Fruit fly (Drosophila melanogaster) whole organism, wandering third instar larva: Measurements from ENCODE around the gene CG10907.
A peak's percentile ranks its signal among the peaks of the same experiment; 100 is the strongest.

ENCODE experiments used
- Abd-B ChIP-seq: fragments of >200 bp; optimal IDR thresholded peaks from 2 replicates; lab custom pipeline; 2017; ENCODE audit warnings: missing biosample characterization, missing genetic modification characterization
- CG32264 ChIP-seq: fragments of 200-800 bp; sonication (Bioruptor generic); optimal IDR thresholded peaks from 2 replicates; lab custom pipeline; 2016; ENCODE audit warnings: missing biosample characterization, missing genetic modification characterization
- CG9705 ChIP-seq: fragments of 200-800 bp; sonication (Bioruptor generic); optimal IDR thresholded peaks from 2 replicates; lab custom pipeline; 2018; ENCODE audit warnings: missing biosample characterization, mild to moderate bottlenecking, missing genetic modification characterization
- CrebA ChIP-seq: fragments of 200-800 bp; sonication (Bioruptor generic); optimal IDR thresholded peaks from 2 replicates; lab custom pipeline; 2016; ENCODE audit warnings: missing biosample characterization, mild to moderate bottlenecking, missing genetic modification characterization, borderline replicate concordance
- Dif ChIP-seq: fragments of 200-275, 200-300 bp; sonication (Bioruptor generic); optimal IDR thresholded peaks from 2 replicates; lab custom pipeline; 2018; ENCODE audit warnings: missing biosample characterization, missing genetic modification characterization; ENCODE audit not compliant: partially characterized antibody
- GATAd ChIP-seq: sonication (Bioruptor generic); optimal IDR thresholded peaks from 2 replicates; lab custom pipeline; 2016; ENCODE audit warnings: missing biosample characterization, missing genetic modification characterization
- HLH106 ChIP-seq: fragments of 200-800 bp; optimal IDR thresholded peaks from 3 replicates; lab custom pipeline; 2019; ENCODE audit warnings: missing biosample characterization, mild to moderate bottlenecking, missing genetic modification characterization, moderate library complexity
- Hnf4 ChIP-seq: fragments of 200-800 bp; sonication (Bioruptor generic); optimal IDR thresholded peaks from 2 replicates; lab custom pipeline; 2016; ENCODE audit warnings: missing biosample characterization, mild to moderate bottlenecking, missing genetic modification characterization
- Hr78 ChIP-seq: fragments of >200 bp; optimal IDR thresholded peaks from 2 replicates; lab custom pipeline; 2017; ENCODE audit warnings: missing biosample characterization, missing genetic modification characterization
- Hr83 ChIP-seq: fragments of 200-300 bp; sonication (Bioruptor generic); optimal IDR thresholded peaks from 2 replicates; lab custom pipeline; 2016; ENCODE audit warnings: missing biosample characterization, mild to moderate bottlenecking, missing genetic modification characterization, moderate library complexity; ENCODE audit not compliant: poor library complexity, severe bottlenecking
- Jra ChIP-seq: sonication (Bioruptor generic); optimal IDR thresholded peaks from 2 replicates; lab custom pipeline; 2016; ENCODE audit warnings: missing biosample characterization, missing genetic modification characterization
- Mio ChIP-seq: sonication (Bioruptor generic); optimal IDR thresholded peaks from 2 replicates; lab custom pipeline; 2016; ENCODE audit warnings: missing biosample characterization, missing genetic modification characterization
- Myc ChIP-seq: fragments of >200 bp; optimal IDR thresholded peaks from 2 replicates; lab custom pipeline; 2017
- N ChIP-seq: fragments of >200 bp; optimal IDR thresholded peaks from 2 replicates; lab custom pipeline; 2018; ENCODE audit warnings: missing biosample characterization, missing external identifiers, missing genetic modification characterization
- OdsH ChIP-seq: fragments of 200-800 bp; sonication (Bioruptor generic); optimal IDR thresholded peaks from 2 replicates; lab custom pipeline; 2016; ENCODE audit warnings: missing biosample characterization, mild to moderate bottlenecking, missing genetic modification characterization
- Sp1 ChIP-seq: fragments of 200-800 bp; sonication (Bioruptor generic); optimal IDR thresholded peaks from 3 replicates; lab custom pipeline; 2019; ENCODE audit warnings: missing biosample characterization, mild to moderate bottlenecking, missing genetic modification characterization, moderate library complexity
- Vsx2 ChIP-seq: fragments of 200-300, 225-300 bp; sonication (Bioruptor generic); optimal IDR thresholded peaks from 2 replicates; lab custom pipeline; 2018; ENCODE audit warnings: missing biosample characterization, missing genetic modification characterization; ENCODE audit not compliant: partially characterized antibody
- br ChIP-seq: fragments of 200-800 bp; sonication (Bioruptor generic); optimal IDR thresholded peaks from 2 replicates; lab custom pipeline; 2016; ENCODE audit warnings: missing biosample characterization, missing genetic modification characterization
- brk ChIP-seq: fragments of 200-800 bp; sonication (Bioruptor generic); optimal IDR thresholded peaks from 2 replicates; lab custom pipeline; 2016; ENCODE audit warnings: missing biosample characterization, mild to moderate bottlenecking, missing genetic modification characterization
- dl ChIP-seq, 2 experiments: fragments of 175-275, 200-275 bp in 1 of 2; fragments of 200-275 bp in 1 of 2; sonication (Bioruptor generic); optimal IDR thresholded peaks; lab custom pipeline; 2018; ENCODE audit warnings: mild to moderate bottlenecking in 2 of 2, missing biosample characterization in 2 of 2, missing genetic modification characterization in 2 of 2, moderate library complexity in 2 of 2; ENCODE audit not compliant: partially characterized antibody in 2 of 2, insufficient read depth in 1 of 2
- dmrt93B ChIP-seq: fragments of 200-800 bp; sonication (Bioruptor generic); optimal IDR thresholded peaks from 2 replicates; lab custom pipeline; 2018; ENCODE audit warnings: missing biosample characterization, mild to moderate bottlenecking, missing genetic modification characterization
- dsf ChIP-seq: sonication (Bioruptor generic); optimal IDR thresholded peaks from 2 replicates; lab custom pipeline; 2016; ENCODE audit warnings: missing biosample characterization, missing genetic modification characterization, borderline replicate concordance
- ey ChIP-seq: fragments of 200-800 bp; sonication (Bioruptor generic); optimal IDR thresholded peaks from 2 replicates; lab custom pipeline; 2016; ENCODE audit warnings: missing biosample characterization, missing genetic modification characterization
- foxo ChIP-seq, 2 experiments: fragments of 200-800 bp; sonication (Bioruptor generic); optimal IDR thresholded peaks; 2 replicates in 1 of 2; 3 replicates in 1 of 2; lab custom pipeline; 2016 to 2017; ENCODE audit warnings: missing biosample characterization in 2 of 2, missing genetic modification characterization in 2 of 2
- fru ChIP-seq: fragments of 200-800 bp; sonication (Bioruptor generic); optimal IDR thresholded peaks from 3 replicates; lab custom pipeline; 2016; ENCODE audit warnings: missing biosample characterization, mild to moderate bottlenecking, missing genetic modification characterization
- h ChIP-seq: fragments of 200-800 bp; sonication (Bioruptor generic); optimal IDR thresholded peaks from 3 replicates; lab custom pipeline; 2016; ENCODE audit warnings: missing biosample characterization, mild to moderate bottlenecking, missing genetic modification characterization
- jim ChIP-seq: fragments of 175-275, 200-325 bp; sonication (Bioruptor generic); optimal IDR thresholded peaks from 2 replicates; lab custom pipeline; 2016; ENCODE audit warnings: missing biosample characterization, mild to moderate bottlenecking, missing genetic modification characterization
- lola ChIP-seq: fragments of >200 bp; optimal IDR thresholded peaks from 2 replicates; lab custom pipeline; 2017; ENCODE audit warnings: missing biosample characterization, missing genetic modification characterization
- pan ChIP-seq: fragments of >200 bp; optimal IDR thresholded peaks from 2 replicates; lab custom pipeline; 2017
- psq ChIP-seq: fragments of 200-800 bp; sonication (Bioruptor generic); optimal IDR thresholded peaks from 3 replicates; lab custom pipeline; 2017; ENCODE audit warnings: missing biosample characterization, mild to moderate bottlenecking, missing genetic modification characterization, moderate library complexity
- rgr ChIP-seq: fragments of 200-800 bp; sonication (Bioruptor generic); optimal IDR thresholded peaks from 3 replicates; lab custom pipeline; 2016; ENCODE audit warnings: missing biosample characterization, mild to moderate bottlenecking, missing genetic modification characterization
- sage ChIP-seq: fragments of 200-800 bp; sonication (Bioruptor generic); optimal IDR thresholded peaks from 2 replicates; lab custom pipeline; 2016; ENCODE audit warnings: missing biosample characterization, mild to moderate bottlenecking, missing genetic modification characterization
- sv ChIP-seq: fragments of 200-800 bp; sonication (Bioruptor generic); optimal IDR thresholded peaks from 3 replicates; lab custom pipeline; 2016; ENCODE audit warnings: missing biosample characterization, missing genetic modification characterization
- tai ChIP-seq: sonication (Bioruptor generic); optimal IDR thresholded peaks from 2 replicates; lab custom pipeline; 2016; ENCODE audit warnings: missing biosample characterization, missing genetic modification characterization
- usp ChIP-seq: fragments of >200 bp; optimal IDR thresholded peaks from 2 replicates; lab custom pipeline; 2017; ENCODE audit warnings: missing biosample characterization, missing genetic modification characterization
- woc ChIP-seq: sonication (Bioruptor generic); optimal IDR thresholded peaks from 2 replicates; lab custom pipeline; 2016; ENCODE audit warnings: missing biosample characterization, mild to moderate bottlenecking, missing genetic modification characterization

Gene CG10907

dm6 chr3L:11766563-11766962 lies 26.8 kb upstream of the CG10907 start:
- TF ChIP-seq h (no peak), pan (lab: Kevin White, UChicago) (no peak), sage (no peak), dsf (no peak), ey (no peak), psq (GFP tag; lab: Kevin White, UChicago) (no peak), CG32264 (no peak), br (GFP tag; lab: Kevin White, UChicago) (no peak)

- TF ChIP-seq rgr (GFP tag; lab: Kevin White, UChicago) (no peak), Hr83 (no peak)
- TF ChIP-seq, all 38 proteins: peak for 0
These were observed 21.3 kb upstream of the CG10907 start, which contains the start of gene Muc68D for dm6 chr3L:11772057-11772456. Gene Muc68D, minus strand, starts transcription at chr3L:11772157.

- TF ChIP-seq Vsx2 (GFP tag; lab: Kevin White, UChicago) (peak; percentile 34), HLH106 (tag; lab: Kevin White, UChicago) (no peak), h (peak; percentile 1), Dif (peak; percentile 29), Sp1 (GFP tag; lab: Kevin White, UChicago) (no peak), dl (GFP tag; optimal IDR thresholded peaks at IDR 0.05; lab: Kevin White, UChicago; ENCODE audit: insufficient read depth in 1 of 2, partially characterized antibody in 2 of 2) (peak in 1 of 2 experiments; percentile 8)
These were observed 20.7 kb upstream of the CG10907 start for dm6 chr3L:11772608-11773017.

- TF ChIP-seq CG9705 (GFP tag; lab: Kevin White, UChicago): no peak
- TF ChIP-seq N (GFP tag; lab: Kevin White, UChicago): no peak
- no peak for TF ChIP-seq Abd-B (GFP tag; lab: Kevin White, UChicago)
- TF ChIP-seq sage: no peak
- no peak for TF ChIP-seq HLH106 (tag; lab: Kevin White, UChicago)
- TF ChIP-seq br (GFP tag; lab: Kevin White, UChicago): no peak
- TF ChIP-seq rgr (GFP tag; lab: Kevin White, UChicago): no peak
- no peak for TF ChIP-seq OdsH (GFP tag; lab: Kevin White, UChicago)
- no peak for TF ChIP-seq fru (GFP tag; lab: Kevin White, UChicago)
- TF ChIP-seq Dif: no peak
- TF ChIP-seq jim (GFP tag; lab: Kevin White, UChicago): no peak
- TF ChIP-seq Sp1 (GFP tag; lab: Kevin White, UChicago): no peak
- no peak for TF ChIP-seq usp (GFP tag; lab: Kevin White, UChicago)
- no peak for TF ChIP-seq foxo (GFP tag; optimal IDR thresholded peaks at IDR 0.05; lab: Kevin White, UChicago)
- no peak for TF ChIP-seq pan (lab: Kevin White, UChicago)
- TF ChIP-seq Jra (GFP tag; lab: Kevin White, UChicago): no peak
- TF ChIP-seq Myc: no peak
- no peak for TF ChIP-seq GATAd (GFP tag; lab: Kevin White, UChicago)
- no peak for TF ChIP-seq sv (GFP tag; lab: Kevin White, UChicago)
- TF ChIP-seq ey: no peak
These were observed 19.5 kb upstream of the CG10907 start for dm6 chr3L:11773796-11774195.

- TF ChIP-seq ey (no peak), Mio (no peak), dsf (no peak), Hr78 (GFP tag; lab: Kevin White, UChicago) (no peak)
These were observed 18.9 kb upstream of the CG10907 start, which contains the start of gene Tim13 for dm6 chr3L:11774401-11774800. Gene Tim13, minus strand, starts transcription at chr3L:11774501.

dm6 chr3L:11776731-11777130 lies 16.6 kb upstream of the CG10907 start, which contains the start of gene CG14131:
Gene CG14131, plus strand, starts transcription at chr3L:11777073.
- TF ChIP-seq N (GFP tag; lab: Kevin White, UChicago) (no peak), jim (GFP tag; lab: Kevin White, UChicago) (no peak), Hnf4 (no peak), dmrt93B (GFP tag; lab: Kevin White, UChicago) (no peak), Dif (peak; percentile 57), dsf (no peak), CG32264 (no peak), OdsH (GFP tag; lab: Kevin White, UChicago) (no peak), CG9705 (GFP tag; lab: Kevin White, UChicago) (no peak), CrebA (peak; percentile 8), dl (GFP tag; optimal IDR thresholded peaks at IDR 0.05; lab: Kevin White, UChicago; ENCODE audit: insufficient read depth in 1 of 2, partially characterized antibody in 2 of 2) (no peak), Hr78 (GFP tag; lab: Kevin White, UChicago) (no peak), h (peak; percentile 34), brk (GFP tag; lab: Kevin White, UChicago) (no peak), sage (no peak), br (GFP tag; lab: Kevin White, UChicago) (peak; percentile 33), GATAd (GFP tag; lab: Kevin White, UChicago) (no peak), lola (GFP tag; lab: Kevin White, UChicago) (no peak), woc (GFP tag; lab: Kevin White, UChicago) (no peak), Myc (no peak), tai (GFP tag; lab: Kevin White, UChicago) (no peak), foxo (GFP tag; optimal IDR thresholded peaks at IDR 0.05; lab: Kevin White, UChicago) (no peak)
